ENCODE assay signal across 3 worm cellular contexts in genomic region chrV:7777098-7777497, ce11.
TF ChIP-seq lines count a peak whose summit lies in the region.

C26F1.3 (plus strand) TSS chrV:7777300.

TF ChIP-seq in whole organism, L1 larva, 84 proteins besides CTCF, POLR2A, EP300 and RAD21:
- peak; percentile 15 for TF ChIP-seq nhr-85 (tag; lab: Kevin White, UChicago)
- TF ChIP-seq ceh-88 (GFP tag; IDR thresholded peaks at IDR 0.05; lab: Robert Waterston, UW): no peak

TF ChIP-seq in whole organism, L4 larva, 104 proteins besides CTCF, POLR2A, EP300 and RAD21 (continues in another document):
- no peak for TF ChIP-seq ztf-11 (tag; optimal IDR thresholded peaks at IDR 0.05; lab: Kevin White, UChicago)
- no peak for TF ChIP-seq hlh-11 (tag; optimal IDR thresholded peaks at IDR 0.05; lab: Kevin White, UChicago)
- TF ChIP-seq aha-1 (tag; lab: Kevin White, UChicago): no peak
- TF ChIP-seq nhr-41 (GFP tag; IDR thresholded peaks at IDR 0.05; lab: Robert Waterston, UW): no peak
- TF ChIP-seq zip-2 (tag; optimal IDR thresholded peaks at IDR 0.05; lab: Kevin White, UChicago): no peak
- peak; percentile 12; the same call in 1 of the 2 replicates for TF ChIP-seq snpc-1.2 (GFP tag; IDR thresholded peaks at IDR 0.05; lab: Robert Waterston, UW)
- TF ChIP-seq ctbp-1 (GFP tag; IDR thresholded peaks at IDR 0.05; lab: Robert Waterston, UW): no peak
- TF ChIP-seq saeg-2 (GFP tag; IDR thresholded peaks at IDR 0.05; lab: Robert Waterston, UW): no peak
- no peak for TF ChIP-seq unc-62 (GFP tag; optimal IDR thresholded peaks at IDR 0.05 in 1 of 2; lab: Kevin White, UChicago)
- no peak for TF ChIP-seq unc-62 (tag; optimal IDR thresholded peaks at IDR 0.05; lab: Kevin White, UChicago)
- no peak for TF ChIP-seq nhr-6 (tag; optimal IDR thresholded peaks at IDR 0.05; lab: Kevin White, UChicago)
- no peak for TF ChIP-seq ces-1 (GFP tag; optimal IDR thresholded peaks at IDR 0.05; lab: Kevin White, UChicago)
- TF ChIP-seq dve-1 (tag; optimal IDR thresholded peaks at IDR 0.05; lab: Kevin White, UChicago; ENCODE audit: insufficient read depth): no peak
- no peak for TF ChIP-seq F26F4.8 (GFP tag; conservative IDR thresholded peaks at IDR 0.05; lab: Robert Waterston, UW)
- TF ChIP-seq madf-5 (GFP tag; IDR thresholded peaks at IDR 0.05; lab: Robert Waterston, UW): no peak
- no peak for TF ChIP-seq spr-3 (GFP tag; optimal IDR thresholded peaks at IDR 0.05; lab: Kevin White, UChicago)
- no peak for TF ChIP-seq dmd-6 (GFP tag; IDR thresholded peaks at IDR 0.05; lab: Robert Waterston, UW)
- TF ChIP-seq tra-1 (GFP tag; IDR thresholded peaks at IDR 0.05; lab: Robert Waterston, UW): no peak
- no peak for TF ChIP-seq mdl-1 (tag; optimal IDR thresholded peaks at IDR 0.05; lab: Kevin White, UChicago)
- 0 out of 2 replicates have a peak, but pooled peaks have one; percentile 27 for TF ChIP-seq dmd-8 (GFP tag; IDR thresholded peaks at IDR 0.05; lab: Robert Waterston, UW)
- peak; percentile 4 for TF ChIP-seq mes-2 (tag; optimal IDR thresholded peaks at IDR 0.05; lab: Kevin White, UChicago; ENCODE audit: poor library complexity, severe bottlenecking)
- no peak for TF ChIP-seq rbr-2 (tag; optimal IDR thresholded peaks at IDR 0.05; lab: Kevin White, UChicago)
- no peak for TF ChIP-seq unc-39 (tag; optimal IDR thresholded peaks at IDR 0.05; lab: Kevin White, UChicago)
- no peak for TF ChIP-seq hlh-30 (tag; optimal IDR thresholded peaks at IDR 0.05; lab: Kevin White, UChicago; ENCODE audit: insufficient read depth)
- TF ChIP-seq vab-7 (GFP tag; IDR thresholded peaks at IDR 0.05; lab: Robert Waterston, UW): no peak
- no peak for TF ChIP-seq lin-39 (tag; optimal IDR thresholded peaks at IDR 0.05; lab: Kevin White, UChicago)
- TF ChIP-seq nhr-77 (tag; optimal IDR thresholded peaks at IDR 0.05; lab: Kevin White, UChicago): no peak
- TF ChIP-seq fkh-10 (GFP tag; optimal IDR thresholded peaks at IDR 0.05; lab: Kevin White, UChicago): no peak
- TF ChIP-seq ceh-28 (tag; optimal IDR thresholded peaks at IDR 0.05; lab: Kevin White, UChicago): no peak
- TF ChIP-seq ceh-82 (tag; optimal IDR thresholded peaks at IDR 0.05; lab: Kevin White, UChicago): no peak
- peak; percentile 29; the same call in 1 of the 2 replicates for TF ChIP-seq lin-38 (GFP tag; IDR thresholded peaks at IDR 0.05; lab: Robert Waterston, UW)
- TF ChIP-seq nhr-42 (GFP tag; IDR thresholded peaks at IDR 0.05; lab: Robert Waterston, UW): no peak
- TF ChIP-seq hmg-1.1 (GFP tag; IDR thresholded peaks at IDR 0.05; lab: Robert Waterston, UW): no peak
- no peak for TF ChIP-seq ZK546.5 (tag; optimal IDR thresholded peaks at IDR 0.05; lab: Kevin White, UChicago)
- no peak for TF ChIP-seq egl-43 (GFP tag; IDR thresholded peaks at IDR 0.05; lab: Robert Waterston, UW)
- no peak for TF ChIP-seq egl-27 (tag; optimal IDR thresholded peaks at IDR 0.05; lab: Kevin White, UChicago)
- TF ChIP-seq Y75B8A.6 (GFP tag; IDR thresholded peaks at IDR 0.05; lab: Robert Waterston, UW): 0 out of 2 replicates have a peak, but pooled peaks have one; percentile 42
- TF ChIP-seq F10B5.3 (tag; optimal IDR thresholded peaks at IDR 0.05; lab: Kevin White, UChicago): no peak
- 0 out of 2 replicates have a peak, but pooled peaks have one; percentile 16 for TF ChIP-seq mdt-29 (GFP tag; IDR thresholded peaks at IDR 0.05; lab: Robert Waterston, UW)
- no peak for TF ChIP-seq lin-1 (GFP tag; IDR thresholded peaks at IDR 0.05; lab: Robert Waterston, UW)
- TF ChIP-seq lin-15B (tag; optimal IDR thresholded peaks at IDR 0.05; lab: Kevin White, UChicago): no peak
- peak; percentile 60 for TF ChIP-seq ama-1 (optimal IDR thresholded peaks at IDR 0.05; lab: Kevin White, UChicago)
- TF ChIP-seq nhr-237 (tag; optimal IDR thresholded peaks at IDR 0.05; lab: Kevin White, UChicago): no peak
- no peak for TF ChIP-seq lsy-2 (tag; optimal IDR thresholded peaks at IDR 0.05; lab: Kevin White, UChicago)
- TF ChIP-seq nhr-25 (tag; optimal IDR thresholded peaks at IDR 0.05; lab: Kevin White, UChicago; ENCODE audit: borderline replicate concordance, insufficient read depth): no peak
- no peak for TF ChIP-seq F44E2.7 (GFP tag; IDR thresholded peaks at IDR 0.05; lab: Robert Waterston, UW)

TF ChIP-seq in whole organism, young adult, 124 proteins besides CTCF, POLR2A, EP300 and RAD21 (continues in another document):
- no peak for TF ChIP-seq him-1 (tag; optimal IDR thresholded peaks at IDR 0.05; lab: Kevin White, UChicago)
- no peak for TF ChIP-seq egrh-3 (GFP tag; IDR thresholded peaks at IDR 0.05; lab: Robert Waterston, UW)
- no peak for TF ChIP-seq nhr-27 (tag; optimal IDR thresholded peaks at IDR 0.05; lab: Kevin White, UChicago)
- TF ChIP-seq rcor-1 (GFP tag; IDR thresholded peaks at IDR 0.05; lab: Robert Waterston, UW): peak; percentile 44; the same call in 1 of the 2 replicates
- no peak for TF ChIP-seq attf-3 (GFP tag; conservative IDR thresholded peaks at IDR 0.05; lab: Robert Waterston, UW)
- no peak for TF ChIP-seq Y53G8AR.9 (GFP tag; conservative IDR thresholded peaks at IDR 0.05; lab: Robert Waterston, UW)
- no peak for TF ChIP-seq bed-1 (GFP tag; IDR thresholded peaks at IDR 0.05; lab: Robert Waterston, UW)
- no peak for TF ChIP-seq F57A8.1 (GFP tag; optimal IDR thresholded peaks at IDR 0.05; lab: Kevin White, UChicago)
- no peak for TF ChIP-seq ets-4 (GFP tag; optimal IDR thresholded peaks at IDR 0.05; lab: Kevin White, UChicago)
- TF ChIP-seq egl-44 (GFP tag; IDR thresholded peaks at IDR 0.05; lab: Robert Waterston, UW): no peak
- 0 out of 2 replicates have a peak, but pooled peaks have one; percentile 47 for TF ChIP-seq nfyb-1 (GFP tag; IDR thresholded peaks at IDR 0.05; lab: Robert Waterston, UW)
- TF ChIP-seq madf-8 (GFP tag; conservative IDR thresholded peaks at IDR 0.05; lab: Robert Waterston, UW): no peak
- no peak for TF ChIP-seq lin-35 (GFP tag; optimal IDR thresholded peaks at IDR 0.05; lab: Kevin White, UChicago)
- TF ChIP-seq B0336.3 (GFP tag; IDR thresholded peaks at IDR 0.05; lab: Robert Waterston, UW): peak; percentile 81
- TF ChIP-seq repo-1 (tag; optimal IDR thresholded peaks at IDR 0.05; lab: Kevin White, UChicago): peak; percentile 51
- TF ChIP-seq F23B12.7 (tag; optimal IDR thresholded peaks at IDR 0.05; lab: Kevin White, UChicago; ENCODE audit: insufficient read depth): no peak
- no peak for TF ChIP-seq ceh-40 (GFP tag; IDR thresholded peaks at IDR 0.05; lab: Robert Waterston, UW)
- TF ChIP-seq ceh-79 (tag; optimal IDR thresholded peaks at IDR 0.05; lab: Kevin White, UChicago): no peak
- peak; percentile 22 for TF ChIP-seq athp-1 (tag; optimal IDR thresholded peaks at IDR 0.05; lab: Kevin White, UChicago)
- peak; percentile 85; the same call in 1 of the 2 replicates for TF ChIP-seq madf-3 (GFP tag; IDR thresholded peaks at IDR 0.05; lab: Robert Waterston, UW)
- TF ChIP-seq ama-1 (optimal IDR thresholded peaks at IDR 0.05; lab: Kevin White, UChicago): no peak
- TF ChIP-seq ama-1 (GFP tag; optimal IDR thresholded peaks at IDR 0.05; lab: Kevin White, UChicago): peak in 1 of 2 experiments; percentile 53
- peak; percentile 19 for TF ChIP-seq F49E8.2 (tag; optimal IDR thresholded peaks at IDR 0.05; lab: Kevin White, UChicago; ENCODE audit: insufficient read depth)
- no peak for TF ChIP-seq mxl-1 (tag; optimal IDR thresholded peaks at IDR 0.05; lab: Kevin White, UChicago)
- no peak for TF ChIP-seq cebp-2 (GFP tag; IDR thresholded peaks at IDR 0.05; lab: Robert Waterston, UW)
- no peak for TF ChIP-seq die-1 (tag; optimal IDR thresholded peaks at IDR 0.05; lab: Kevin White, UChicago)
- TF ChIP-seq lin-26 (GFP tag; IDR thresholded peaks at IDR 0.05; lab: Robert Waterston, UW): no peak
- TF ChIP-seq attf-6 (GFP tag; IDR thresholded peaks at IDR 0.05; lab: Robert Waterston, UW): no peak
- no peak for TF ChIP-seq fkh-3 (tag; optimal IDR thresholded peaks at IDR 0.05; lab: Kevin White, UChicago)
- TF ChIP-seq snpc-1.3 (tag; optimal IDR thresholded peaks at IDR 0.05; lab: Kevin White, UChicago; ENCODE audit: insufficient read depth): peak; percentile 0
- TF ChIP-seq F39B2.1 (GFP tag; IDR thresholded peaks at IDR 0.05; lab: Robert Waterston, UW): no peak
- TF ChIP-seq snpc-3.4 (tag; optimal IDR thresholded peaks at IDR 0.05; lab: Kevin White, UChicago): peak; percentile 27
- TF ChIP-seq snpc-4 (GFP tag; optimal IDR thresholded peaks at IDR 0.05; lab: Kevin White, UChicago): no peak
- no peak for TF ChIP-seq snpc-4 (tag; optimal IDR thresholded peaks at IDR 0.05; lab: Kevin White, UChicago)
- TF ChIP-seq nhr-90 (tag; optimal IDR thresholded peaks at IDR 0.05; lab: Kevin White, UChicago): no peak
- TF ChIP-seq hsf-1 (GFP tag; IDR thresholded peaks at IDR 0.05; lab: Robert Waterston, UW): peak; percentile 81
- no peak for TF ChIP-seq F22D6.2 (tag; optimal IDR thresholded peaks at IDR 0.05; lab: Kevin White, UChicago)
- TF ChIP-seq ztf-25 (GFP tag; IDR thresholded peaks at IDR 0.05; lab: Robert Waterston, UW): no peak
- no peak for TF ChIP-seq sea-2 (GFP tag; IDR thresholded peaks at IDR 0.05; lab: Robert Waterston, UW)
- no peak for TF ChIP-seq sptf-2 (GFP tag; optimal IDR thresholded peaks at IDR 0.05; lab: Kevin White, UChicago)
- TF ChIP-seq ZK185.1 (tag; optimal IDR thresholded peaks at IDR 0.05; lab: Kevin White, UChicago; ENCODE audit: poor library complexity, severe bottlenecking): no peak
- peak; percentile 71 for TF ChIP-seq hrde-1 (tag; optimal IDR thresholded peaks at IDR 0.05; lab: Kevin White, UChicago; ENCODE audit: borderline replicate concordance)
- no peak for TF ChIP-seq Y79H2A.3 (GFP tag; conservative IDR thresholded peaks at IDR 0.05; lab: Robert Waterston, UW)
- no peak for TF ChIP-seq lsl-1 (GFP tag; optimal IDR thresholded peaks at IDR 0.05; lab: Kevin White, UChicago)
- TF ChIP-seq madf-6 (GFP tag; IDR thresholded peaks at IDR 0.05; lab: Robert Waterston, UW): peak; percentile 54
- no peak for TF ChIP-seq somi-1 (GFP tag; optimal IDR thresholded peaks at IDR 0.05; lab: Kevin White, UChicago)
- TF ChIP-seq Y53F4B.3 (GFP tag; IDR thresholded peaks at IDR 0.05; lab: Robert Waterston, UW): no peak
- TF ChIP-seq ztf-6 (GFP tag; IDR thresholded peaks at IDR 0.05; lab: Robert Waterston, UW): no peak
- TF ChIP-seq C06A6.2 (GFP tag; conservative IDR thresholded peaks at IDR 0.05; lab: Robert Waterston, UW): no peak
- no peak for TF ChIP-seq zim-3 (tag; optimal IDR thresholded peaks at IDR 0.05; lab: Kevin White, UChicago)
- no peak for TF ChIP-seq ztf-3 (GFP tag; optimal IDR thresholded peaks at IDR 0.05; lab: Kevin White, UChicago)
- no peak for TF ChIP-seq hlh-26 (GFP tag; conservative IDR thresholded peaks at IDR 0.05; lab: Robert Waterston, UW)
- 0 out of 2 replicates have a peak, but pooled peaks have one; percentile 15 for TF ChIP-seq Y56A3A.18 (GFP tag; IDR thresholded peaks at IDR 0.05; lab: Robert Waterston, UW)
